Worm (Caenorhabditis elegans) whole organism, young adult: ENCODE measurements around the gene fbxa-160.

Experiments
- C06A6.2 ChIP-seq: fragments of 200-800 bp; sonication (Bioruptor generic); conservative IDR thresholded peaks from 2 replicates; pipeline ENCODE4 v1.3.6; 2022; ENCODE audit warnings: missing genetic modification characterization, missing compliant biosample characterization
- D2030.7 ChIP-seq: fragments of 200-800 bp; sonication (Bioruptor generic); IDR thresholded peaks from 2 replicates; pipeline ENCODE4 v1.3.6; 2022; ENCODE audit warnings: missing genetic modification reagents, missing genetic modification characterization, missing compliant biosample characterization
- F39B2.1 ChIP-seq: fragments of 200-800 bp; sonication (Bioruptor generic); IDR thresholded peaks from 2 replicates; pipeline ENCODE4 v1.3.6; 2022; ENCODE audit warnings: missing genetic modification reagents, missing genetic modification characterization, missing compliant biosample characterization
- F52B5.7 ChIP-seq: sonication (generic microtip); optimal IDR thresholded peaks from 2 replicates; lab custom pipeline; 2016; ENCODE audit warnings: mild to moderate bottlenecking, missing genetic modification characterization, missing compliant biosample characterization
- K12H6.12 ChIP-seq: fragments of 200-800 bp; sonication (Bioruptor generic); optimal IDR thresholded peaks from 2 replicates; lab custom pipeline; 2018; ENCODE audit warnings: mild to moderate bottlenecking, missing genetic modification characterization, missing compliant biosample characterization
- T07F8.4 ChIP-seq: sonication (generic microtip); optimal IDR thresholded peaks from 2 replicates; lab custom pipeline; 2016; ENCODE audit warnings: mild to moderate bottlenecking, missing genetic modification characterization, moderate library complexity, missing compliant biosample characterization
- aptf-2 ChIP-seq: fragments of 200-800 bp; sonication (Bioruptor generic); conservative IDR thresholded peaks from 2 replicates; pipeline ENCODE4 v1.3.6; 2022; ENCODE audit warnings: missing genetic modification reagents, missing genetic modification characterization, missing compliant biosample characterization
- attf-6 ChIP-seq: fragments of 200-800 bp; sonication (Bioruptor generic); IDR thresholded peaks from 2 replicates; pipeline ENCODE4 v1.3.6; 2022; ENCODE audit warnings: missing genetic modification reagents, missing genetic modification characterization, missing compliant biosample characterization
- bed-1 ChIP-seq: fragments of 200-800 bp; sonication (Bioruptor generic); IDR thresholded peaks from 2 replicates; pipeline ENCODE4 v1.3.6; 2022; ENCODE audit warnings: missing genetic modification reagents, missing genetic modification characterization, missing compliant biosample characterization
- cebp-1 ChIP-seq, 2 experiments: fragments of 200-800 bp in 1 of 2; sonication (Bioruptor generic) in 1 of 2; sonication (generic microtip) in 1 of 2; IDR thresholded peaks in 1 of 2; optimal IDR thresholded peaks in 1 of 2; 2 replicates each; pipeline versions ENCODE4 v1.3.6 to Lab custom; 2017 to 2022; ENCODE audit warnings: missing compliant biosample characterization in 2 of 2, missing genetic modification characterization in 2 of 2, mild to moderate bottlenecking in 1 of 2, missing genetic modification reagents in 1 of 2, moderate library complexity in 1 of 2
- cebp-2 ChIP-seq: fragments of 200-800 bp; sonication (Bioruptor generic); IDR thresholded peaks from 2 replicates; pipeline ENCODE4 v1.3.6; 2022; ENCODE audit warnings: missing genetic modification characterization, missing compliant biosample characterization
- ceh-100 ChIP-seq: fragments of 200-800 bp; sonication (Bioruptor generic); IDR thresholded peaks from 2 replicates; pipeline ENCODE4 v1.3.6; 2022; ENCODE audit warnings: missing genetic modification reagents, missing genetic modification characterization, missing compliant biosample characterization
- ceh-27 ChIP-seq: fragments of 200-800 bp; sonication (Bioruptor generic); optimal IDR thresholded peaks from 2 replicates; lab custom pipeline; 2018; ENCODE audit warnings: mild to moderate bottlenecking, missing genetic modification characterization, moderate library complexity, missing compliant biosample characterization
- ceh-79 ChIP-seq: sonication (generic microtip); optimal IDR thresholded peaks from 2 replicates; lab custom pipeline; 2017; ENCODE audit warnings: mild to moderate bottlenecking, missing genetic modification characterization, missing compliant biosample characterization
- die-1 ChIP-seq: sonication (generic microtip); optimal IDR thresholded peaks from 2 replicates; lab custom pipeline; 2016; ENCODE audit warnings: missing genotype, mild to moderate bottlenecking, missing genetic modification characterization, missing compliant biosample characterization
- egl-18 ChIP-seq: fragments of 200-800 bp; sonication (Bioruptor generic); IDR thresholded peaks from 2 replicates; pipeline ENCODE4 v1.3.6; 2022; ENCODE audit warnings: missing genetic modification reagents, missing genetic modification characterization, missing compliant biosample characterization
- ets-4 ChIP-seq: fragments of 200-800 bp; sonication (Bioruptor generic); optimal IDR thresholded peaks from 2 replicates; lab custom pipeline; 2018; ENCODE audit warnings: mild to moderate bottlenecking, missing genetic modification characterization, missing compliant biosample characterization
- hlh-12 ChIP-seq: sonication (generic microtip); optimal IDR thresholded peaks from 2 replicates; lab custom pipeline; 2016; ENCODE audit warnings: missing genetic modification characterization, missing compliant biosample characterization
- hrde-1 ChIP-seq: sonication (generic microtip); optimal IDR thresholded peaks from 2 replicates; lab custom pipeline; 2016; ENCODE audit warnings: missing genetic modification characterization, mild to moderate bottlenecking, missing compliant biosample characterization, moderate library complexity, missing genotype, missing genetic modification reagents, borderline replicate concordance
- lsl-1 ChIP-seq: fragments of 200-800 bp; sonication (Bioruptor generic); optimal IDR thresholded peaks from 2 replicates; lab custom pipeline; 2018; ENCODE audit warnings: mild to moderate bottlenecking, missing genetic modification characterization, moderate library complexity, missing compliant biosample characterization
- madf-10 ChIP-seq: sonication (generic microtip); optimal IDR thresholded peaks from 2 replicates; lab custom pipeline; 2016; ENCODE audit warnings: mild to moderate bottlenecking, missing genetic modification characterization, missing compliant biosample characterization
- madf-8 ChIP-seq: fragments of 200-800 bp; sonication (Bioruptor generic); conservative IDR thresholded peaks from 2 replicates; pipeline ENCODE4 v1.3.6; 2022; ENCODE audit warnings: missing genetic modification reagents, missing genetic modification characterization, missing compliant biosample characterization
- mes-4 ChIP-seq: sonication (generic microtip); optimal IDR thresholded peaks from 2 replicates; lab custom pipeline; 2016; ENCODE audit warnings: missing genotype, missing genetic modification characterization, missing compliant biosample characterization
- mxl-1 ChIP-seq: sonication (generic microtip); optimal IDR thresholded peaks from 2 replicates; lab custom pipeline; 2016; ENCODE audit warnings: missing genetic modification characterization, missing compliant biosample characterization
- nfya-1 ChIP-seq: sonication (generic microtip); optimal IDR thresholded peaks from 2 replicates; lab custom pipeline; 2017; ENCODE audit warnings: antibody characterized with exemption, missing compliant biosample characterization, missing genetic modification characterization, borderline replicate concordance; ENCODE audit not compliant: insufficient read depth
- nhr-120 ChIP-seq: fragments of 200-800 bp; sonication (Bioruptor generic); IDR thresholded peaks from 2 replicates; pipeline ENCODE4 v1.3.6; 2022; ENCODE audit warnings: missing genetic modification characterization, missing compliant biosample characterization
- nhr-80 ChIP-seq: sonication (generic microtip); optimal IDR thresholded peaks from 2 replicates; lab custom pipeline; 2016; ENCODE audit warnings: missing genetic modification characterization, missing compliant biosample characterization
- pha-4 ChIP-seq: fragments of 150-350 bp; sonication (generic microtip); optimal IDR thresholded peaks from 2 replicates; lab custom pipeline; 2014; ENCODE audit warnings: missing biosample characterization, missing genetic modification reagents, missing genetic modification characterization
- snpc-3.4 ChIP-seq: sonication (generic microtip); optimal IDR thresholded peaks from 2 replicates; lab custom pipeline; 2017; ENCODE audit warnings: missing genetic modification characterization, mild to moderate bottlenecking, missing compliant biosample characterization, antibody characterized with exemption, moderate library complexity, missing genotype, missing genetic modification reagents
- tbp1 ChIP-seq: fragments of 200-800 bp; sonication (Bioruptor generic); optimal IDR thresholded peaks from 2 replicates; lab custom pipeline; 2018; ENCODE audit warnings: mild to moderate bottlenecking, missing genetic modification characterization, missing compliant biosample characterization
- tlf-1 ChIP-seq: fragments of 200-800 bp; sonication (Bioruptor generic); optimal IDR thresholded peaks from 2 replicates; lab custom pipeline; 2018; ENCODE audit warnings: mild to moderate bottlenecking, missing genetic modification characterization, missing compliant biosample characterization
- ztf-18 ChIP-seq: sonication (generic microtip); optimal IDR thresholded peaks from 2 replicates; lab custom pipeline; 2016; ENCODE audit warnings: missing genotype, mild to moderate bottlenecking, missing genetic modification characterization, missing compliant biosample characterization
- ztf-6 ChIP-seq: fragments of 200-800 bp; sonication (Bioruptor generic); IDR thresholded peaks from 2 replicates; pipeline ENCODE4 v1.3.6; 2022; ENCODE audit warnings: missing genetic modification reagents, missing genetic modification characterization, missing compliant biosample characterization

Gene fbxa-160

DNA sequence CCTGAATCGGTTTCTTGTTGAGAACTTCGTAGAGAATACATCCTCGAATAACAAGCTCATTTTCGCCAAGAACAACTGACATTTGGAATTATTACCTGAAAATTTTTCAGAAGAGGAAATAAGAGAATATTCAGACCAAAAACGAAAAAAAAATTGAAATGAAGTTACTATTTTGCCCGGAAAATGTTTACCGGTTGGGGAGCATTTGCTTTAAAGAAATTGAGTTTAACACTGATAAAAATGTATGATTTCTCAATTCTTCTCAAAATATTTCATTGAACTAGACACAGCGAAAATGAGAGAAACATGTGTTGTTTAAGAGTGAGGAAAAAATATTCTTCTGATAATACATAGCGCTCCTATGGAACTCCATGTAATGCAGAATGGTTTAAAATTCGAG is 8.1 kb downstream of the fbxa-160 start, which contains the start of gene fbxa-165:
Gene fbxa-165, minus strand, starts transcription at position 101 of the 400 bp plus-strand sequence.
- no peak for TF ChIP-seq die-1 (tag; lab: Kevin White, UChicago)
- no peak for TF ChIP-seq cebp-2 (GFP tag; lab: Robert Waterston, UW)
- no peak for TF ChIP-seq C06A6.2 (GFP tag; lab: Robert Waterston, UW)
- TF ChIP-seq madf-10 (tag; lab: Kevin White, UChicago) = no peak
- TF ChIP-seq pha-4 (tag; lab: Kevin White, UChicago) = no peak
- no peak for TF ChIP-seq K12H6.12
- TF ChIP-seq ceh-27 (GFP tag; lab: Kevin White, UChicago) = no peak
- no peak for TF ChIP-seq F39B2.1 (GFP tag; lab: Robert Waterston, UW)
- TF ChIP-seq mes-4 (tag; lab: Kevin White, UChicago) = no peak

- TF ChIP-seq D2030.7 (GFP tag; lab: Robert Waterston, UW) (no peak), attf-6 (GFP tag; lab: Robert Waterston, UW) (no peak), ceh-79 (tag; lab: Kevin White, UChicago) (no peak), ztf-6 (GFP tag; lab: Robert Waterston, UW) (no peak), snpc-3.4 (tag; lab: Kevin White, UChicago) (no peak), tbp1 (GFP tag; lab: Kevin White, UChicago) (no peak), F52B5.7 (no peak), ets-4 (no peak), nfya-1 (tag; lab: Kevin White, UChicago) (no peak), tlf-1 (GFP tag; lab: Kevin White, UChicago) (no peak)
Observed at ce11 chrII:1613972-1614371, 10.5 kb downstream of the fbxa-160 start, which contains the start of gene fbxa-164. TSS of gene fbxa-164 (minus strand) at chrII:1614072.

- TF ChIP-seq lsl-1 (GFP tag; lab: Kevin White, UChicago) = no peak
- TF ChIP-seq, all 124 proteins: peak for 0
Observed at ce11 chrII:1610630-1611029, 13.8 kb downstream of the fbxa-160 start, which contains the start of gene fbxa-163. TSS of gene fbxa-163 (minus strand) at chrII:1610730.

ce11 chrII:1608915-1609314 is 15.6 kb downstream of the fbxa-160 start:
- no peak for TF ChIP-seq mxl-1
- no peak for TF ChIP-seq ztf-18 (tag; lab: Kevin White, UChicago)
- TF ChIP-seq pha-4 (tag; lab: Kevin White, UChicago) = no peak
- TF ChIP-seq egl-18 (GFP tag; lab: Robert Waterston, UW) = no peak
- TF ChIP-seq hlh-12 = no peak
- no peak for TF ChIP-seq bed-1 (GFP tag; lab: Robert Waterston, UW)
- no peak for TF ChIP-seq nhr-120 (GFP tag; lab: Robert Waterston, UW)
- TF ChIP-seq cebp-1 (GFP tag; IDR thresholded peaks at IDR 0.05; lab: Robert Waterston, UW) = no peak
- TF ChIP-seq cebp-1 (tag; optimal IDR thresholded peaks at IDR 0.05; lab: Kevin White, UChicago) = peak; percentile 83
- TF ChIP-seq aptf-2 (GFP tag; lab: Robert Waterston, UW) = no peak
- no peak for TF ChIP-seq hrde-1 (tag; lab: Kevin White, UChicago)
- TF ChIP-seq T07F8.4 (tag; lab: Kevin White, UChicago) = no peak
- peak; percentile 47 for TF ChIP-seq nhr-80 (tag; lab: Kevin White, UChicago)
- no peak for TF ChIP-seq ceh-100 (GFP tag; lab: Robert Waterston, UW)
- no peak for TF ChIP-seq madf-8 (GFP tag; lab: Robert Waterston, UW)
